Fruit fly (Drosophila melanogaster) whole organism, wandering third instar larva: ENCODE data around the gene CG11109.

ENCODE experiments used
- Abd-B ChIP-seq: fragments of >200 bp; optimal IDR thresholded peaks from 2 replicates; lab custom pipeline; 2017; ENCODE audit warnings: missing biosample characterization, missing genetic modification characterization
- CG32264 ChIP-seq: fragments of 200-800 bp; sonication (Bioruptor generic); optimal IDR thresholded peaks from 2 replicates; lab custom pipeline; 2016; ENCODE audit warnings: missing biosample characterization, missing genetic modification characterization
- CG9705 ChIP-seq: fragments of 200-800 bp; sonication (Bioruptor generic); optimal IDR thresholded peaks from 2 replicates; lab custom pipeline; 2018; ENCODE audit warnings: missing biosample characterization, mild to moderate bottlenecking, missing genetic modification characterization
- CrebA ChIP-seq: fragments of 200-800 bp; sonication (Bioruptor generic); optimal IDR thresholded peaks from 2 replicates; lab custom pipeline; 2016; ENCODE audit warnings: missing biosample characterization, mild to moderate bottlenecking, missing genetic modification characterization, borderline replicate concordance
- Dfd ChIP-seq: fragments of >200 bp; optimal IDR thresholded peaks from 2 replicates; lab custom pipeline; 2017; ENCODE audit warnings: missing biosample characterization, missing genetic modification characterization
- Dif ChIP-seq: fragments of 200-275, 200-300 bp; sonication (Bioruptor generic); optimal IDR thresholded peaks from 2 replicates; lab custom pipeline; 2018; ENCODE audit warnings: missing biosample characterization, missing genetic modification characterization; ENCODE audit not compliant: partially characterized antibody
- GATAd ChIP-seq: sonication (Bioruptor generic); optimal IDR thresholded peaks from 2 replicates; lab custom pipeline; 2016; ENCODE audit warnings: missing biosample characterization, missing genetic modification characterization
- HLH106 ChIP-seq: fragments of 200-800 bp; optimal IDR thresholded peaks from 3 replicates; lab custom pipeline; 2019; ENCODE audit warnings: missing biosample characterization, mild to moderate bottlenecking, missing genetic modification characterization, moderate library complexity
- Hnf4 ChIP-seq: fragments of 200-800 bp; sonication (Bioruptor generic); optimal IDR thresholded peaks from 2 replicates; lab custom pipeline; 2016; ENCODE audit warnings: missing biosample characterization, mild to moderate bottlenecking, missing genetic modification characterization
- Hr78 ChIP-seq: fragments of >200 bp; optimal IDR thresholded peaks from 2 replicates; lab custom pipeline; 2017; ENCODE audit warnings: missing biosample characterization, missing genetic modification characterization
- Hr83 ChIP-seq: fragments of 200-300 bp; sonication (Bioruptor generic); optimal IDR thresholded peaks from 2 replicates; lab custom pipeline; 2016; ENCODE audit warnings: missing biosample characterization, mild to moderate bottlenecking, missing genetic modification characterization, moderate library complexity; ENCODE audit not compliant: poor library complexity, severe bottlenecking
- Jra ChIP-seq: sonication (Bioruptor generic); optimal IDR thresholded peaks from 2 replicates; lab custom pipeline; 2016; ENCODE audit warnings: missing biosample characterization, missing genetic modification characterization
- Mio ChIP-seq: sonication (Bioruptor generic); optimal IDR thresholded peaks from 2 replicates; lab custom pipeline; 2016; ENCODE audit warnings: missing biosample characterization, missing genetic modification characterization
- Myc ChIP-seq: fragments of >200 bp; optimal IDR thresholded peaks from 2 replicates; lab custom pipeline; 2017
- N ChIP-seq: fragments of >200 bp; optimal IDR thresholded peaks from 2 replicates; lab custom pipeline; 2018; ENCODE audit warnings: missing biosample characterization, missing external identifiers, missing genetic modification characterization
- OdsH ChIP-seq: fragments of 200-800 bp; sonication (Bioruptor generic); optimal IDR thresholded peaks from 2 replicates; lab custom pipeline; 2016; ENCODE audit warnings: missing biosample characterization, mild to moderate bottlenecking, missing genetic modification characterization
- Rel ChIP-seq, 2 experiments: fragments of 200-800 bp; sonication (Bioruptor generic) in 1 of 2; optimal IDR thresholded peaks; 2 replicates in 1 of 2; 3 replicates in 1 of 2; lab custom pipeline; 2016 to 2019; ENCODE audit warnings: mild to moderate bottlenecking in 2 of 2, missing biosample characterization in 2 of 2, missing genetic modification characterization in 2 of 2, moderate library complexity in 1 of 2
- Sp1 ChIP-seq: fragments of 200-800 bp; sonication (Bioruptor generic); optimal IDR thresholded peaks from 3 replicates; lab custom pipeline; 2019; ENCODE audit warnings: missing biosample characterization, mild to moderate bottlenecking, missing genetic modification characterization, moderate library complexity
- Vsx2 ChIP-seq: fragments of 200-300, 225-300 bp; sonication (Bioruptor generic); optimal IDR thresholded peaks from 2 replicates; lab custom pipeline; 2018; ENCODE audit warnings: missing biosample characterization, missing genetic modification characterization; ENCODE audit not compliant: partially characterized antibody
- br ChIP-seq: fragments of 200-800 bp; sonication (Bioruptor generic); optimal IDR thresholded peaks from 2 replicates; lab custom pipeline; 2016; ENCODE audit warnings: missing biosample characterization, missing genetic modification characterization
- brk ChIP-seq: fragments of 200-800 bp; sonication (Bioruptor generic); optimal IDR thresholded peaks from 2 replicates; lab custom pipeline; 2016; ENCODE audit warnings: missing biosample characterization, mild to moderate bottlenecking, missing genetic modification characterization
- dl ChIP-seq, 2 experiments: fragments of 175-275, 200-275 bp in 1 of 2; fragments of 200-275 bp in 1 of 2; sonication (Bioruptor generic); optimal IDR thresholded peaks; lab custom pipeline; 2018; ENCODE audit warnings: mild to moderate bottlenecking in 2 of 2, missing biosample characterization in 2 of 2, missing genetic modification characterization in 2 of 2, moderate library complexity in 2 of 2; ENCODE audit not compliant: partially characterized antibody in 2 of 2, insufficient read depth in 1 of 2
- dsf ChIP-seq: sonication (Bioruptor generic); optimal IDR thresholded peaks from 2 replicates; lab custom pipeline; 2016; ENCODE audit warnings: missing biosample characterization, missing genetic modification characterization, borderline replicate concordance
- ey ChIP-seq: fragments of 200-800 bp; sonication (Bioruptor generic); optimal IDR thresholded peaks from 2 replicates; lab custom pipeline; 2016; ENCODE audit warnings: missing biosample characterization, missing genetic modification characterization
- foxo ChIP-seq, 2 experiments: fragments of 200-800 bp; sonication (Bioruptor generic); optimal IDR thresholded peaks; 2 replicates in 1 of 2; 3 replicates in 1 of 2; lab custom pipeline; 2016 to 2017; ENCODE audit warnings: missing biosample characterization in 2 of 2, missing genetic modification characterization in 2 of 2
- fru ChIP-seq: fragments of 200-800 bp; sonication (Bioruptor generic); optimal IDR thresholded peaks from 3 replicates; lab custom pipeline; 2016; ENCODE audit warnings: missing biosample characterization, mild to moderate bottlenecking, missing genetic modification characterization
- h ChIP-seq: fragments of 200-800 bp; sonication (Bioruptor generic); optimal IDR thresholded peaks from 3 replicates; lab custom pipeline; 2016; ENCODE audit warnings: missing biosample characterization, mild to moderate bottlenecking, missing genetic modification characterization
- jim ChIP-seq: fragments of 175-275, 200-325 bp; sonication (Bioruptor generic); optimal IDR thresholded peaks from 2 replicates; lab custom pipeline; 2016; ENCODE audit warnings: missing biosample characterization, mild to moderate bottlenecking, missing genetic modification characterization
- lola ChIP-seq: fragments of >200 bp; optimal IDR thresholded peaks from 2 replicates; lab custom pipeline; 2017; ENCODE audit warnings: missing biosample characterization, missing genetic modification characterization
- pan ChIP-seq: fragments of >200 bp; optimal IDR thresholded peaks from 2 replicates; lab custom pipeline; 2017
- psq ChIP-seq: fragments of 200-800 bp; sonication (Bioruptor generic); optimal IDR thresholded peaks from 3 replicates; lab custom pipeline; 2017; ENCODE audit warnings: missing biosample characterization, mild to moderate bottlenecking, missing genetic modification characterization, moderate library complexity
- rgr ChIP-seq: fragments of 200-800 bp; sonication (Bioruptor generic); optimal IDR thresholded peaks from 3 replicates; lab custom pipeline; 2016; ENCODE audit warnings: missing biosample characterization, mild to moderate bottlenecking, missing genetic modification characterization
- sage ChIP-seq: fragments of 200-800 bp; sonication (Bioruptor generic); optimal IDR thresholded peaks from 2 replicates; lab custom pipeline; 2016; ENCODE audit warnings: missing biosample characterization, mild to moderate bottlenecking, missing genetic modification characterization
- sv ChIP-seq: fragments of 200-800 bp; sonication (Bioruptor generic); optimal IDR thresholded peaks from 3 replicates; lab custom pipeline; 2016; ENCODE audit warnings: missing biosample characterization, missing genetic modification characterization
- tai ChIP-seq: sonication (Bioruptor generic); optimal IDR thresholded peaks from 2 replicates; lab custom pipeline; 2016; ENCODE audit warnings: missing biosample characterization, missing genetic modification characterization
- woc ChIP-seq: sonication (Bioruptor generic); optimal IDR thresholded peaks from 2 replicates; lab custom pipeline; 2016; ENCODE audit warnings: missing biosample characterization, mild to moderate bottlenecking, missing genetic modification characterization

CG11109 gene

dm6 chr3L:22871030-22871844 lies 763 bp upstream of the CG11109 start:
- TF ChIP-seq psq (GFP tag; lab: Kevin White, UChicago) (peak; percentile 74), Sp1 (peak; percentile 2), Dif (GFP tag; lab: Kevin White, UChicago) (no peak), h (GFP tag; lab: Kevin White, UChicago) (peak; percentile 33), dl (GFP tag; optimal IDR thresholded peaks at IDR 0.05; lab: Kevin White, UChicago; ENCODE audit: insufficient read depth in 1 of 2, partially characterized antibody in 2 of 2) (no peak), Hnf4 (GFP tag; lab: Kevin White, UChicago) (peak; percentile 42), Myc (lab: Kevin White, UChicago) (peak; percentile 60), brk (GFP tag; lab: Kevin White, UChicago) (peak; percentile 49), HLH106 (tag; lab: Kevin White, UChicago) (peak; percentile 3), Abd-B (GFP tag; lab: Kevin White, UChicago) (no peak), foxo (GFP tag; optimal IDR thresholded peaks at IDR 0.05; lab: Kevin White, UChicago) (peak in 1 of 2 experiments; percentile 26), rgr (GFP tag; lab: Kevin White, UChicago) (no peak), Dfd (no peak), sv (GFP tag; lab: Kevin White, UChicago) (no peak), N (GFP tag; lab: Kevin White, UChicago) (peak; percentile 37), Hr83 (GFP tag; lab: Kevin White, UChicago) (no peak), lola (GFP tag; lab: Kevin White, UChicago) (no peak), br (GFP tag; lab: Kevin White, UChicago) (peak; percentile 9), Hr78 (GFP tag; lab: Kevin White, UChicago) (no peak)

- TF ChIP-seq Myc (lab: Kevin White, UChicago), result peak; percentile 66
- no peak for TF ChIP-seq Mio (GFP tag; lab: Kevin White, UChicago)
- no peak for TF ChIP-seq psq (GFP tag; lab: Kevin White, UChicago)
- TF ChIP-seq lola (GFP tag; lab: Kevin White, UChicago), result no peak
- no peak for TF ChIP-seq jim (GFP tag; lab: Kevin White, UChicago)
- TF ChIP-seq rgr (GFP tag; lab: Kevin White, UChicago), result peak; percentile 8
- TF ChIP-seq OdsH (GFP tag; lab: Kevin White, UChicago), result peak; percentile 0
- no peak for TF ChIP-seq Jra
- no peak for TF ChIP-seq brk (GFP tag; lab: Kevin White, UChicago)
- no peak for TF ChIP-seq Rel (GFP tag; optimal IDR thresholded peaks at IDR 0.05; lab: Kevin White, UChicago)
- TF ChIP-seq Rel (tag; optimal IDR thresholded peaks at IDR 0.05; lab: Kevin White, UChicago), result peak; percentile 47
- TF ChIP-seq Hr83 (GFP tag; lab: Kevin White, UChicago), result peak; percentile 34
- no peak for TF ChIP-seq sv (GFP tag; lab: Kevin White, UChicago)
- no peak for TF ChIP-seq tai (GFP tag; lab: Kevin White, UChicago)
- TF ChIP-seq, all 38 proteins: peak for 5
Observed at dm6 chr3L:22877934-22878333, 5.9 kb downstream of the CG11109 start.

- TF ChIP-seq psq (GFP tag; lab: Kevin White, UChicago) (peak; percentile 99), pan (no peak), Rel (GFP tag; optimal IDR thresholded peaks at IDR 0.05; lab: Kevin White, UChicago) (peak; percentile 99), Rel (tag; optimal IDR thresholded peaks at IDR 0.05; lab: Kevin White, UChicago) (peak; percentile 94), Hr83 (GFP tag; lab: Kevin White, UChicago) (peak; percentile 99), lola (GFP tag; lab: Kevin White, UChicago) (no peak), ey (GFP tag; lab: Kevin White, UChicago) (peak; percentile 100), Abd-B (GFP tag; lab: Kevin White, UChicago) (no peak), fru (GFP tag; lab: Kevin White, UChicago) (peak; percentile 100), Dfd (peak; percentile 95), Hnf4 (GFP tag; lab: Kevin White, UChicago) (peak; percentile 100), HLH106 (tag; lab: Kevin White, UChicago) (peak; percentile 100), CG32264 (peak; percentile 99), N (GFP tag; lab: Kevin White, UChicago) (no peak), Myc (lab: Kevin White, UChicago) (peak; percentile 92), OdsH (GFP tag; lab: Kevin White, UChicago) (peak; percentile 100), sage (peak; percentile 99), GATAd (GFP tag; lab: Kevin White, UChicago) (peak; percentile 99), dsf (peak; percentile 97), jim (GFP tag; lab: Kevin White, UChicago) (peak; percentile 92), Dif (GFP tag; lab: Kevin White, UChicago) (peak; percentile 39), Mio (GFP tag; lab: Kevin White, UChicago) (peak; percentile 97), sv (GFP tag; lab: Kevin White, UChicago) (peak; percentile 100), CG9705 (peak; percentile 99), CrebA (GFP tag; lab: Kevin White, UChicago) (peak; percentile 98), Sp1 (peak; percentile 100), foxo (GFP tag; optimal IDR thresholded peaks at IDR 0.05; lab: Kevin White, UChicago) (peak; percentile 99 to 100), tai (GFP tag; lab: Kevin White, UChicago) (peak; percentile 99), brk (GFP tag; lab: Kevin White, UChicago) (peak; percentile 98), Vsx2 (GFP tag; lab: Kevin White, UChicago) (no peak), br (GFP tag; lab: Kevin White, UChicago) (peak; percentile 100), h (GFP tag; lab: Kevin White, UChicago) (peak; percentile 100), woc (peak; percentile 99), Jra (peak; percentile 99), Hr78 (GFP tag; lab: Kevin White, UChicago) (no peak)
Observed at dm6 chr3L:22878723-22879343, 6.8 kb downstream of the CG11109 start, which contains the start of the genes Chro and Ssl1. Chro (minus strand) TSS chr3L:22878984. Ssl1 (plus strand) TSS chr3L:22879089.
